Worm (Caenorhabditis elegans) whole organism, L1 larva: ENCODE data around the gene pin-2.

ENCODE experiments used
- F16B12.6 ChIP-seq: fragments of 150-350 bp; optimal IDR thresholded peaks from 2 replicates; lab custom pipeline; 2014; ENCODE audit warnings: missing biosample characterization, missing genetic modification characterization
- aha-1 ChIP-seq: fragments of 150-350 bp; optimal IDR thresholded peaks from 2 replicates; lab custom pipeline; 2014; ENCODE audit warnings: missing biosample characterization, missing genetic modification characterization
- ceh-63 ChIP-seq: fragments of 200-800 bp; sonication (Bioruptor generic); optimal IDR thresholded peaks from 2 replicates; lab custom pipeline; 2018; ENCODE audit warnings: mild to moderate bottlenecking, missing genetic modification characterization, missing compliant biosample characterization
- ceh-8 ChIP-seq: fragments of 200-800 bp; sonication (Bioruptor generic); optimal IDR thresholded peaks from 2 replicates; lab custom pipeline; 2018; ENCODE audit warnings: mild to moderate bottlenecking, missing genetic modification characterization, moderate library complexity, missing compliant biosample characterization
- ceh-88 ChIP-seq: fragments of 200-800 bp; sonication (Bioruptor generic); IDR thresholded peaks from 2 replicates; pipeline ENCODE4 v1.3.6; 2022; ENCODE audit warnings: missing genetic modification characterization, missing compliant biosample characterization
- dpl-1 ChIP-seq, 3 experiments: fragments of 150-350 bp in 2 of 3; sonication (generic microtip) in 1 of 3; optimal IDR thresholded peaks; 2 replicates each; lab custom pipeline; 2014 to 2017; ENCODE audit warnings: missing biosample characterization in 3 of 3, missing genetic modification characterization in 3 of 3, missing genetic modification reagents in 3 of 3
- efl-1 ChIP-seq, 4 experiments: fragments of 150-350 bp; optimal IDR thresholded peaks in 3 of 4; peaks in 1 of 4; 1 replicate in 1 of 4; 2 replicates in 3 of 4; lab custom pipeline; 2014; ENCODE audit warnings: missing biosample characterization in 2 of 4, missing genetic modification characterization in 2 of 4, missing genetic modification reagents in 2 of 4
- efl-3 ChIP-seq: fragments of 200-800 bp; sonication (Bioruptor generic); optimal IDR thresholded peaks from 2 replicates; lab custom pipeline; 2018; ENCODE audit warnings: mild to moderate bottlenecking, missing genetic modification characterization, missing compliant biosample characterization
- elt-2 ChIP-seq: sonication (generic microtip); optimal IDR thresholded peaks from 2 replicates; lab custom pipeline; 2016; ENCODE audit warnings: missing genetic modification characterization, mild to moderate bottlenecking, inconsistent platforms, missing compliant biosample characterization, missing genetic modification reagents
- fkh-8 ChIP-seq: sonication (generic microtip); optimal IDR thresholded peaks from 2 replicates; lab custom pipeline; 2016; ENCODE audit warnings: mild to moderate bottlenecking, missing genetic modification characterization, missing compliant biosample characterization
- fos-1 ChIP-seq: fragments of 150-350 bp; optimal IDR thresholded peaks from 2 replicates; lab custom pipeline; 2014; ENCODE audit warnings: missing biosample characterization, missing genetic modification characterization
- hpl-2 ChIP-seq: fragments of 150-350 bp; optimal IDR thresholded peaks from 2 replicates; lab custom pipeline; 2014; ENCODE audit warnings: missing biosample characterization, missing genetic modification reagents, missing genetic modification characterization
- irx-1 ChIP-seq: sonication (generic microtip); optimal IDR thresholded peaks from 2 replicates; lab custom pipeline; 2016; ENCODE audit warnings: missing genetic modification characterization, missing compliant biosample characterization
- lin-13 ChIP-seq: fragments of 150-350 bp; optimal IDR thresholded peaks from 2 replicates; lab custom pipeline; 2014; ENCODE audit warnings: missing biosample characterization, missing genetic modification reagents, missing genetic modification characterization
- lin-14 ChIP-seq: fragments of 200-800 bp; sonication (Bioruptor generic); optimal IDR thresholded peaks from 2 replicates; lab custom pipeline; 2018; ENCODE audit warnings: mild to moderate bottlenecking, missing genetic modification characterization, moderate library complexity, missing compliant biosample characterization
- lin-35 ChIP-seq, 2 experiments: fragments of 150-350 bp; optimal IDR thresholded peaks; 2 replicates each; lab custom pipeline; 2014; ENCODE audit warnings: missing biosample characterization in 2 of 2, missing genetic modification characterization in 2 of 2, missing genetic modification reagents in 2 of 2
- lin-39 ChIP-seq: fragments of 150-350 bp; optimal IDR thresholded peaks from 2 replicates; lab custom pipeline; 2014; ENCODE audit warnings: missing biosample characterization, missing genetic modification reagents, missing genetic modification characterization
- lir-3 ChIP-seq: sonication (generic microtip); optimal IDR thresholded peaks from 2 replicates; lab custom pipeline; 2016; ENCODE audit warnings: mild to moderate bottlenecking, missing genetic modification characterization, moderate library complexity, missing compliant biosample characterization; ENCODE audit not compliant: poor library complexity
- lsy-2 ChIP-seq, 2 experiments: fragments of 150-350 bp; optimal IDR thresholded peaks; 2 replicates each; lab custom pipeline; 2014; ENCODE audit warnings: missing biosample characterization in 2 of 2, missing genetic modification characterization in 2 of 2
- mab-9 ChIP-seq: fragments of 200-800 bp; sonication (Bioruptor generic); IDR thresholded peaks from 2 replicates; pipeline ENCODE4 v1.3.6; 2022; ENCODE audit warnings: missing genetic modification reagents, missing genetic modification characterization, missing compliant biosample characterization
- mep-1 ChIP-seq: fragments of 150-350 bp; optimal IDR thresholded peaks from 2 replicates; lab custom pipeline; 2014; ENCODE audit warnings: missing biosample characterization, missing genetic modification characterization
- nhr-19 ChIP-seq: fragments of 200-800 bp; sonication (Bioruptor generic); conservative IDR thresholded peaks from 2 replicates; pipeline ENCODE4 v1.3.6; 2022; ENCODE audit warnings: missing genetic modification characterization, missing compliant biosample characterization
- nhr-47 ChIP-seq: sonication (generic microtip); optimal IDR thresholded peaks from 2 replicates; lab custom pipeline; 2016; ENCODE audit warnings: mild to moderate bottlenecking, missing genetic modification characterization, moderate library complexity, missing compliant biosample characterization
- nhr-71 ChIP-seq: sonication (generic microtip); optimal IDR thresholded peaks from 2 replicates; lab custom pipeline; 2016; ENCODE audit warnings: mild to moderate bottlenecking, missing genetic modification characterization, moderate library complexity, missing compliant biosample characterization
- pag-3 ChIP-seq: sonication (generic microtip); optimal IDR thresholded peaks from 2 replicates; lab custom pipeline; 2017; ENCODE audit warnings: missing genetic modification characterization, mild to moderate bottlenecking, missing compliant biosample characterization, antibody characterized with exemption, borderline replicate concordance; ENCODE audit not compliant: insufficient read depth
- pqm-1 ChIP-seq: sonication (generic microtip); optimal IDR thresholded peaks from 3 replicates; lab custom pipeline; 2017; ENCODE audit warnings: missing biosample characterization, missing genetic modification characterization
- rnt-1 ChIP-seq: sonication (generic microtip); optimal IDR thresholded peaks from 2 replicates; lab custom pipeline; 2016; ENCODE audit warnings: mild to moderate bottlenecking, missing genetic modification characterization, moderate library complexity, missing compliant biosample characterization
- skn-1 ChIP-seq: fragments of 150-350 bp; optimal IDR thresholded peaks from 2 replicates; lab custom pipeline; 2014; ENCODE audit warnings: missing biosample characterization, missing genetic modification characterization
- snu-23 ChIP-seq: sonication (generic microtip); optimal IDR thresholded peaks from 2 replicates; lab custom pipeline; 2016; ENCODE audit warnings: missing genetic modification characterization, missing compliant biosample characterization
- sup-37 ChIP-seq: fragments of 200-800 bp; sonication (Bioruptor generic); optimal IDR thresholded peaks from 2 replicates; lab custom pipeline; 2018; ENCODE audit warnings: mild to moderate bottlenecking, missing genetic modification characterization, missing compliant biosample characterization
- swsn-7 ChIP-seq: sonication (generic microtip); optimal IDR thresholded peaks from 2 replicates; lab custom pipeline; 2016; ENCODE audit warnings: missing genetic modification characterization, missing compliant biosample characterization
- tbx-2 ChIP-seq: sonication (generic microtip); optimal IDR thresholded peaks from 2 replicates; lab custom pipeline; 2016; ENCODE audit warnings: missing genetic modification characterization, missing compliant biosample characterization
- unc-30 ChIP-seq: sonication (generic microtip); optimal IDR thresholded peaks from 2 replicates; lab custom pipeline; 2017; ENCODE audit warnings: missing biosample characterization, missing genetic modification characterization
- unc-62 ChIP-seq: fragments of 150-350 bp; optimal IDR thresholded peaks from 2 replicates; lab custom pipeline; 2014; ENCODE audit warnings: missing biosample characterization, missing genetic modification reagents, missing genetic modification characterization
- unc-86 ChIP-seq: sonication (generic microtip); optimal IDR thresholded peaks from 2 replicates; lab custom pipeline; 2016; ENCODE audit warnings: missing genetic modification characterization, missing compliant biosample characterization
- unc-98 ChIP-seq: fragments of 200-800 bp; sonication (Bioruptor generic); IDR thresholded peaks from 2 replicates; pipeline ENCODE4 v1.3.6; 2022; ENCODE audit warnings: missing genetic modification characterization, missing compliant biosample characterization
- xbp-1 ChIP-seq: sonication (generic microtip); optimal IDR thresholded peaks from 2 replicates; lab custom pipeline; 2016; ENCODE audit warnings: missing genetic modification characterization, missing compliant biosample characterization
- zip-4 ChIP-seq: fragments of 200-800 bp; sonication (Bioruptor generic); optimal IDR thresholded peaks from 2 replicates; lab custom pipeline; 2018; ENCODE audit warnings: mild to moderate bottlenecking, missing genetic modification characterization, moderate library complexity, missing compliant biosample characterization
- ztf-4 ChIP-seq: fragments of 150-350 bp; optimal IDR thresholded peaks from 2 replicates; lab custom pipeline; 2014; ENCODE audit warnings: missing biosample characterization, missing genetic modification characterization

The pin-2 gene

DNA sequence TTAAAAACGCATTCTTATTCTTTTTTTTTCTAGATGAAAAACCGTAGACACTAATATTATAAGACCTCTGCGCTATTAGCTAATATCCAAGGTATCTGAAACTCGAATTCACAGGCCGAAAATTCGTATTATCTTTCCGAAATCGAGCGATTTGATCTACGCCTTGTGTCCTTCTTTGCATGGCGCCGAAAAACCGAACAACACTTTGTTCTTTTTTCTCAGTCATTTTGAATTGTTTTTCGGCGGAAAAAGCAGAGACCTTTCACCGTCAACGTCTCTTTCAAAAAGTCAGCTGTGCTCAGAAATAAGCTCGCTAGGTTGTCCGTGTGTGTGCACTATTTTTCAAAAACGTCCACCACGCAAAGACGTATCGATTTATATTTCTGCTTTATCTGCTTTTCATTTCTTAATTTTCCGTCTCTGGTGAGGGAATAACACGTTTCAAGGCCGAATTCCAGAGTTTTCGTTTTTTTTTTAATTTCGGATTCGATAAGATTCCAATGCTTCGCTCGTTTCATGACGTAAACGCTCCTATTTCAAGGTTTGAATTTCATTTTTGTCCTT is 37.3 kb downstream of the pin-2 start:
- no peak for TF ChIP-seq efl-1 (optimal IDR thresholded peaks at IDR 0.05; lab: Kevin White, UChicago)
- TF ChIP-seq efl-1 (GFP tag; optimal IDR thresholded peaks at IDR 0.05 in 1 of 2; lab: Kevin White, UChicago): peak in 1 of 2 experiments; percentile 41
- TF ChIP-seq efl-3 (GFP tag; lab: Kevin White, UChicago): no peak
- TF ChIP-seq unc-98 (GFP tag; lab: Robert Waterston, UW): no peak
- TF ChIP-seq fkh-8 (tag; lab: Kevin White, UChicago): peak; percentile 6
- TF ChIP-seq elt-2 (tag; lab: Kevin White, UChicago): no peak
- no peak for TF ChIP-seq lir-3 (tag; lab: Kevin White, UChicago)
- peak; percentile 50 for TF ChIP-seq lin-14 (GFP tag; lab: Kevin White, UChicago)
- no peak for TF ChIP-seq dpl-1 (GFP tag; optimal IDR thresholded peaks at IDR 0.05; lab: Kevin White, UChicago)

DNA sequence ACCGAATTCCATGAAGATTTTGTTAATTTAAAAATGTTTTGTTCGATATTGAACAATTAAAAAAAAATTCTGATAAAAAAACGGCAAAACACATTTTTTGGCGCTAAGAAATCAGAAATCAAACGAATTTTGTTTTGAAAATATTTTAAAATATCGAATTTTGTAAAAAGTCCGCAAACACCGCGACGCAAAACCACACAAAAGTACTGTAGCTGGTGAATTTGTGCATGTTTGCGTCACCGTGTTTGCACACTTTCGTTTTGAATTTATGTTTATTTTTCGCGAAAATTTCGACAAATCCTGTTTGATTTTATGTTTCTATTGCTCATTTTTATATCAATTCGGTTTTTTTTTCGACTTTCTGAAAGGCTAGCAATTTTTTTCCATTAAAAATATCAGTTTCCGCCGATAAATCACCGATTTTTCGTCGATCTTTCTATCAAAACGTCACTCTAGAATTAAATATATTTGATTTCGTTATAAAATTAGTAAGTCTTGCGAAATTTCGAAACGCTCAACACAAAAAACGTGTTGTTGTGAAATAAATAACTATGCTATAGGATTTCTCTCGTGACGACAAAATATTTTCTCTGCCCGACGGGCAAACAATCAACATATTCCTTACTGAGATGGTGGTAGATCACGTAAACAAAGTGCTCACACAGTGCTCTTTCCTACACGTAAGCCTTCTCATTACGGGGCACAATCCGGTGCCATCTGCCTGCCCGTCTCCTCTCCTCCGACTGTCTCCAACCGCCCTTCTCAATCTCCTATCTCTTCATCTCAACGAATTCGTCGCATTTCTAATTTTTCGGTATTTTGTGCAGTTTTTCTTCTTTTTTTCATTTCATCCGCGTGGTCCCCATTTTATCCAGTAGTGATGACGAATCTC is 38.2 kb downstream of the pin-2 start:
- TF ChIP-seq unc-98 (GFP tag; lab: Robert Waterston, UW) (no peak), unc-62 (GFP tag; lab: Kevin White, UChicago) (no peak), lin-39 (tag; lab: Kevin White, UChicago) (no peak), lin-14 (GFP tag; lab: Kevin White, UChicago) (peak; percentile 48), lin-13 (GFP tag; lab: Kevin White, UChicago) (no peak), lsy-2 (tag; optimal IDR thresholded peaks at IDR 0.05; lab: Kevin White, UChicago) (peak; percentile 38 to 74), rnt-1 (no peak), aha-1 (tag; lab: Kevin White, UChicago) (no peak), pqm-1 (tag; lab: Kevin White, UChicago) (no peak), skn-1 (tag; lab: Kevin White, UChicago) (peak; percentile 9), mab-9 (GFP tag; lab: Robert Waterston, UW) (no peak), ceh-88 (GFP tag; lab: Robert Waterston, UW) (no peak), nhr-19 (GFP tag; lab: Robert Waterston, UW) (no peak), ztf-4 (no peak), lir-3 (tag; lab: Kevin White, UChicago) (no peak), hpl-2 (peak; percentile 12), efl-1 (optimal IDR thresholded peaks at IDR 0.05; lab: Kevin White, UChicago) (peak in 1 of 2 experiments; percentile 67), efl-1 (GFP tag; optimal IDR thresholded peaks at IDR 0.05 in 1 of 2; lab: Kevin White, UChicago) (peak; percentile 37 to 91), F16B12.6 (peak; percentile 65), nhr-71 (tag; lab: Kevin White, UChicago) (no peak), irx-1 (tag; lab: Kevin White, UChicago) (no peak), mep-1 (tag; lab: Kevin White, UChicago) (no peak), xbp-1 (tag; lab: Kevin White, UChicago) (no peak), efl-3 (GFP tag; lab: Kevin White, UChicago) (no peak), zip-4 (GFP tag; lab: Kevin White, UChicago) (no peak), ceh-8 (GFP tag; lab: Kevin White, UChicago) (no peak), fos-1 (tag; lab: Kevin White, UChicago) (no peak), swsn-7 (tag; lab: Kevin White, UChicago) (no peak), nhr-47 (tag; lab: Kevin White, UChicago) (no peak), dpl-1 (GFP tag; optimal IDR thresholded peaks at IDR 0.05; lab: Kevin White, UChicago) (peak in 1 of 3 experiments; percentile 15), pag-3 (tag; lab: Kevin White, UChicago) (no peak), unc-30 (tag; lab: Kevin White, UChicago) (no peak), sup-37 (GFP tag; lab: Kevin White, UChicago) (no peak), snu-23 (GFP tag; lab: Kevin White, UChicago) (no peak), tbx-2 (tag; lab: Kevin White, UChicago) (no peak), ceh-63 (GFP tag; lab: Kevin White, UChicago) (no peak), unc-86 (no peak), lin-35 (GFP tag; optimal IDR thresholded peaks at IDR 0.05; lab: Kevin White, UChicago) (no peak)
